Worm (Caenorhabditis elegans) whole organism, late embryonic: ENCODE measurements around the gene asah-2.

ENCODE experiments used
- T23F11.4 ChIP-seq: fragments of 200-800 bp; sonication (Bioruptor generic); optimal IDR thresholded peaks from 2 replicates; lab custom pipeline; 2018; ENCODE audit warnings: mild to moderate bottlenecking, missing genetic modification characterization, missing compliant biosample characterization
- ceh-9 ChIP-seq: sonication (generic microtip); optimal IDR thresholded peaks from 2 replicates; lab custom pipeline; 2016; ENCODE audit warnings: mild to moderate bottlenecking, missing genetic modification characterization, inconsistent platforms, missing compliant biosample characterization
- che-1 ChIP-seq: sonication (generic microtip); optimal IDR thresholded peaks from 2 replicates; lab custom pipeline; 2016; ENCODE audit warnings: mild to moderate bottlenecking, missing genetic modification characterization, missing compliant biosample characterization
- dve-1 ChIP-seq: sonication (generic microtip); optimal IDR thresholded peaks from 2 replicates; lab custom pipeline; 2017; ENCODE audit warnings: antibody characterized with exemption, mild to moderate bottlenecking, missing genetic modification characterization, missing compliant biosample characterization
- eyg-1 ChIP-seq: sonication (generic microtip); optimal IDR thresholded peaks from 2 replicates; lab custom pipeline; 2016; ENCODE audit warnings: missing genotype, missing genetic modification characterization, missing compliant biosample characterization
- fax-1 ChIP-seq: sonication (generic microtip); optimal IDR thresholded peaks from 2 replicates; lab custom pipeline; 2016; ENCODE audit warnings: missing genotype, missing genetic modification characterization, missing compliant biosample characterization
- fkh-10 ChIP-seq: fragments of 150-350 bp; optimal IDR thresholded peaks from 2 replicates; lab custom pipeline; 2014; ENCODE audit warnings: missing biosample characterization, missing genetic modification reagents, missing genetic modification characterization
- mec-3 ChIP-seq: sonication (generic microtip); optimal IDR thresholded peaks from 2 replicates; lab custom pipeline; 2016; ENCODE audit warnings: borderline replicate concordance, missing genetic modification characterization, missing compliant biosample characterization
- nfya-1 ChIP-seq: sonication (generic microtip); optimal IDR thresholded peaks from 2 replicates; lab custom pipeline; 2017; ENCODE audit warnings: missing genetic modification characterization, mild to moderate bottlenecking, missing compliant biosample characterization, antibody characterized with exemption, moderate library complexity
- odd-2 ChIP-seq: sonication (generic microtip); optimal IDR thresholded peaks from 2 replicates; lab custom pipeline; 2017; ENCODE audit warnings: antibody characterized with exemption, mild to moderate bottlenecking, missing genetic modification characterization, missing compliant biosample characterization
- pat-9 ChIP-seq: fragments of 200-800 bp; sonication (Bioruptor generic); optimal IDR thresholded peaks from 2 replicates; lab custom pipeline; 2018; ENCODE audit warnings: mild to moderate bottlenecking, missing genetic modification characterization, moderate library complexity, missing compliant biosample characterization
- pros-1 ChIP-seq: fragments of 150-350 bp; optimal IDR thresholded peaks from 2 replicates; lab custom pipeline; 2014; ENCODE audit warnings: missing biosample characterization, missing genetic modification reagents, missing genetic modification characterization
- tbx-2 ChIP-seq: sonication (generic microtip); optimal IDR thresholded peaks from 2 replicates; lab custom pipeline; 2016; ENCODE audit warnings: missing genetic modification characterization, missing compliant biosample characterization
- unc-86 ChIP-seq: sonication (generic microtip); optimal IDR thresholded peaks from 2 replicates; lab custom pipeline; 2016; ENCODE audit warnings: missing genetic modification characterization, missing compliant biosample characterization

ce11 chrII:10127389-10127788, 12.0 kb upstream of the asah-2 start, which contains the start of gene F27E5.8:
- TF ChIP-seq tbx-2 (tag; lab: Kevin White, UChicago) (no peak), pros-1 (no peak), odd-2 (tag; lab: Kevin White, UChicago) (no peak), fkh-10 (GFP tag; lab: Kevin White, UChicago) (no peak), eyg-1 (tag; lab: Kevin White, UChicago) (no peak), ceh-9 (tag; lab: Kevin White, UChicago) (no peak), pat-9 (tag; lab: Kevin White, UChicago) (no peak), che-1 (no peak), fax-1 (no peak), nfya-1 (tag; lab: Kevin White, UChicago) (no peak), unc-86 (tag; lab: Kevin White, UChicago) (no peak), mec-3 (tag; lab: Kevin White, UChicago) (no peak), dve-1 (no peak), T23F11.4 (GFP tag; lab: Kevin White, UChicago) (no peak)
